Worm (Caenorhabditis elegans) whole organism, L4 larva: Measurements from ENCODE around the gene cah-1.

Source experiments
- Y75B8A.6 ChIP-seq: fragments of 200-800 bp; sonication (Bioruptor generic); IDR thresholded peaks from 2 replicates; pipeline ENCODE4 v1.3.6; 2022; ENCODE audit warnings: missing genetic modification reagents, missing genetic modification characterization, missing compliant biosample characterization
- ces-1 ChIP-seq: fragments of 150-350 bp; sonication (generic microtip); optimal IDR thresholded peaks from 4 replicates; lab custom pipeline; 2014; ENCODE audit warnings: missing biosample characterization, missing genetic modification reagents, missing genetic modification characterization
- saeg-2 ChIP-seq: fragments of 200-800 bp; sonication (Bioruptor generic); IDR thresholded peaks from 2 replicates; pipeline ENCODE4 v1.3.6; 2022; ENCODE audit warnings: missing genetic modification reagents, missing genetic modification characterization, missing compliant biosample characterization
- unc-62 ChIP-seq, 3 experiments: fragments of 150-350 bp in 1 of 3; sonication (generic microtip); optimal IDR thresholded peaks in 2 of 3; peaks in 1 of 3; 1 replicate in 1 of 3; 2 replicates in 2 of 3; lab custom pipeline; 2014 to 2017; ENCODE audit warnings: missing biosample characterization in 3 of 3, missing genetic modification characterization in 3 of 3, missing genetic modification reagents in 3 of 3, missing genotype in 1 of 3

- TF ChIP-seq ces-1 (GFP tag; lab: Kevin White, UChicago) (no peak), saeg-2 (GFP tag; lab: Robert Waterston, UW) (no peak), Y75B8A.6 (GFP tag; lab: Robert Waterston, UW) (no peak), unc-62 (GFP tag; optimal IDR thresholded peaks at IDR 0.05 in 1 of 2; lab: Kevin White, UChicago) (no peak), unc-62 (tag; optimal IDR thresholded peaks at IDR 0.05; lab: Kevin White, UChicago) (no peak)
Observed at ce11 chrIII:5120593-5120992, 35.2 kb upstream of the cah-1 start.
